Worm (Caenorhabditis elegans): ENCODE data around the gene srbc-48.
A peak's percentile ranks its signal among the peaks of the same experiment; 100 is the strongest.
"Not testable (repeated sequence)": the region's sequence is repeated elsewhere in the genome, so short reads cannot be mapped to it uniquely, and the experiment has no call there.

srbc-48 gene

ce11 chrV:15803748-15804147, 16.3 kb upstream of the srbc-48 start, which contains the start of gene T26E4.18:
T26E4.18 (minus strand) TSS chrV:15803848.
- not testable (repeated sequence) for TF ChIP-seq Y5F2A.4 (GFP tag; optimal IDR thresholded peaks at IDR 0.05); skn-1 (tag; optimal IDR thresholded peaks at IDR 0.05); fkh-10 (GFP tag; optimal IDR thresholded peaks at IDR 0.05)

- not testable (repeated sequence) for TF ChIP-seq nhr-102 (tag; optimal IDR thresholded peaks at IDR 0.05); ceh-20 (GFP tag; IDR thresholded peaks at IDR 0.05); mes-2 (tag; optimal IDR thresholded peaks at IDR 0.05; ENCODE audit: poor library complexity, severe bottlenecking)
Measured at ce11 chrV:15807420-15807819, 12.7 kb upstream of the srbc-48 start, which contains the start of gene srsx-38. srsx-38 (minus strand) TSS chrV:15807520.

- TF ChIP-seq nhr-25 (tag; optimal IDR thresholded peaks at IDR 0.05; ENCODE audit: borderline replicate concordance, insufficient read depth), result no peak
- TF ChIP-seq nhr-237 (tag; optimal IDR thresholded peaks at IDR 0.05), result no peak
- TF ChIP-seq mep-1 (tag; optimal IDR thresholded peaks at IDR 0.05), result no peak
- TF ChIP-seq dve-1 (tag; optimal IDR thresholded peaks at IDR 0.05; ENCODE audit: insufficient read depth), result no peak
- TF ChIP-seq nhr-41 (GFP tag; IDR thresholded peaks at IDR 0.05), result no peak
- no peak for TF ChIP-seq hlh-11 (tag; optimal IDR thresholded peaks at IDR 0.05)
Measured at ce11 chrV:15809543-15809942, 10.5 kb upstream of the srbc-48 start, which contains the start of gene srsx-36. srsx-36 (minus strand) TSS chrV:15809643.

ce11 chrV:15810446-15810845, 9.6 kb upstream of the srbc-48 start, which contains the start of gene F54B8.1:
F54B8.1 (plus strand) TSS chrV:15810746.
- TF ChIP-seq ztf-7 (tag; optimal IDR thresholded peaks at IDR 0.05), result no peak
- TF ChIP-seq spr-1 (tag; optimal IDR thresholded peaks at IDR 0.05), result no peak
- TF ChIP-seq duxl-1 (tag; optimal IDR thresholded peaks at IDR 0.05; ENCODE audit: poor library complexity), result no peak
- TF ChIP-seq T26A8.4 (GFP tag; IDR thresholded peaks at IDR 0.05), result no peak
- TF ChIP-seq mxl-2 (GFP tag; conservative IDR thresholded peaks at IDR 0.05), result no peak
- TF ChIP-seq lin-1 (GFP tag; IDR thresholded peaks at IDR 0.05), result no peak
- no peak for TF ChIP-seq mdl-1 (tag; optimal IDR thresholded peaks at IDR 0.05)
- TF ChIP-seq skn-1 (tag; optimal IDR thresholded peaks at IDR 0.05), result no peak
- no peak for TF ChIP-seq F44E2.7 (GFP tag; IDR thresholded peaks at IDR 0.05)
- no peak for TF ChIP-seq pha-4 (GFP tag; IDR thresholded peaks at IDR 0.05)
- no peak for TF ChIP-seq pha-4 (tag; optimal IDR thresholded peaks at IDR 0.05)
- TF ChIP-seq ceh-62 (tag; optimal IDR thresholded peaks at IDR 0.05), result no peak
- TF ChIP-seq sdz-12 (GFP tag; optimal IDR thresholded peaks at IDR 0.05), result no peak
- no peak for TF ChIP-seq Y105C5A.15 (GFP tag; IDR thresholded peaks at IDR 0.05)
- TF ChIP-seq ces-1 (GFP tag; optimal IDR thresholded peaks at IDR 0.05), result no peak

- not testable (repeated sequence) for TF ChIP-seq lin-1 (GFP tag; IDR thresholded peaks at IDR 0.05); dpl-1 (GFP tag; optimal IDR thresholded peaks at IDR 0.05); Y48G9A.11 (GFP tag; IDR thresholded peaks at IDR 0.05)
Measured at ce11 chrV:15811982-15812381, 8.1 kb upstream of the srbc-48 start, which contains the start of gene nhr-282. nhr-282 (plus strand) TSS chrV:15812282.

DNA sequence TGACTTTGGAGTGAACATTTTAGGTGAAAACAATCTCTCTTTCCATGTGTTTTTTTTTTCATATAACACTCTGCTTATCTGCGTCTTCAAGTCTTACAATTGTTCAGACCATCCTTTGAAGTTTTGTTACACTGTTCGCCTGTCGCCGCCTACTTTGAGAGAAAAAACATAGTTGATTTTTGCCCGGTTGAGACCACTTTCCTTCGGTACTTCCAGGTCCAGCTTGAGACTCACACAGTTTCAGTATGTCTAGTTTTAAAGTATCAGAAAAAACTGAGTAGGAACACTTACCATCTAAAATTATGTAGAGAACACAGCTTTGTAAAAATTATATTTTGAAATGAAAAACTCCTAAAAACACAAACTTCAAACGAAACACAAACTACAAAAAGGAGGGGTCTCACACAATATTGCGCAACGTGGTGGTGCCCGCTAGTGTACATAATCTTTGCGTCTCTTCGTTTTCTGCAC, 4.1 kb upstream of the srbc-48 start, which contains the start of the genes fbxa-69 and F54B8.4:
Gene fbxa-69 (minus strand): TSS at position 10 of the 471 bp plus-strand sequence.
Gene F54B8.4 (plus strand): TSS at position 421 of the 471 bp plus-strand sequence.
- TF ChIP-seq hlh-30 (tag; optimal IDR thresholded peaks at IDR 0.05; ENCODE audit: insufficient read depth) (peak; percentile 24), mxl-3 (GFP tag; optimal IDR thresholded peaks at IDR 0.05) (peak; percentile 31), nhr-28 (tag; optimal IDR thresholded peaks at IDR 0.05) (peak; percentile 43), egl-27 (tag; optimal IDR thresholded peaks at IDR 0.05) (no peak), zip-2 (tag; optimal IDR thresholded peaks at IDR 0.05) (peak; percentile 71), aha-1 (tag) (peak; percentile 32), dmd-6 (GFP tag; IDR thresholded peaks at IDR 0.05) (peak; percentile 12; the same call in 1 of the 2 replicates), nhr-11 (tag; optimal IDR thresholded peaks at IDR 0.05) (no peak)
